Fruit fly (Drosophila melanogaster) whole organism, embryonic: ENCODE data around the gene Mvb12.

Experiments used
- ATbp ChIP-seq: fragments of 200-800 bp; sonication (Bioruptor generic); optimal IDR thresholded peaks from 2 replicates; lab custom pipeline; 2017; ENCODE audit warnings: missing biosample characterization, mild to moderate bottlenecking, missing genetic modification characterization, missing genetic modification reagents
- Atf3 ChIP-seq: fragments of 200-800 bp; sonication (Bioruptor generic); optimal IDR thresholded peaks from 3 replicates; lab custom pipeline; 2016; ENCODE audit warnings: missing biosample characterization, missing genetic modification characterization
- Bgb ChIP-seq: fragments of 200-800 bp; sonication (Bioruptor generic); IDR thresholded peaks from 2 replicates; pipeline ENCODE4 v1.3.6; 2022; ENCODE audit warnings: missing biosample characterization, missing genetic modification characterization; ENCODE audit not compliant: partially characterized antibody
- CG10267 ChIP-seq: fragments of 200-800 bp; sonication (Bioruptor generic); optimal IDR thresholded peaks from 2 replicates; lab custom pipeline; 2018; ENCODE audit warnings: missing biosample characterization, mild to moderate bottlenecking, missing genetic modification characterization, moderate library complexity
- CG10274 ChIP-seq: fragments of 200-800 bp; sonication (Bioruptor generic); optimal IDR thresholded peaks from 3 replicates; lab custom pipeline; 2017; ENCODE audit warnings: missing biosample characterization, mild to moderate bottlenecking, missing genetic modification characterization
- CG10321 ChIP-seq: fragments of 200-800 bp; sonication (Bioruptor generic); IDR thresholded peaks from 2 replicates; pipeline ENCODE4 v1.3.6; 2022; ENCODE audit warnings: missing biosample characterization, missing genetic modification characterization
- CG12659 ChIP-seq: fragments of 200-800 bp; sonication (Bioruptor generic); optimal IDR thresholded peaks from 3 replicates; lab custom pipeline; 2017; ENCODE audit warnings: mild to moderate bottlenecking, missing biosample characterization, missing genetic modification reagents, missing genetic modification characterization
- CG15011 ChIP-seq: fragments of 200-800 bp; sonication (Bioruptor generic); optimal IDR thresholded peaks from 3 replicates; lab custom pipeline; 2018; ENCODE audit warnings: missing biosample characterization, mild to moderate bottlenecking, missing genetic modification characterization
- CG15514 ChIP-seq: fragments of 200-800 bp; sonication (Bioruptor generic); optimal IDR thresholded peaks from 3 replicates; lab custom pipeline; 2017; ENCODE audit warnings: missing biosample characterization, missing genetic modification characterization, mild to moderate bottlenecking, moderate library complexity, missing genetic modification reagents
- CG17328 ChIP-seq: fragments of 200-800 bp; sonication (Bioruptor generic); IDR thresholded peaks from 2 replicates; pipeline ENCODE4 v1.3.6; 2022; ENCODE audit warnings: missing biosample characterization, missing genetic modification characterization
- CG17568 ChIP-seq: fragments of 200-800 bp; sonication (Bioruptor generic); optimal IDR thresholded peaks from 2 replicates; lab custom pipeline; 2018; ENCODE audit warnings: missing biosample characterization, mild to moderate bottlenecking, missing genetic modification characterization, moderate library complexity
- CG18476 ChIP-seq: fragments of 200-800 bp; sonication (Bioruptor generic); optimal IDR thresholded peaks from 2 replicates; lab custom pipeline; 2016; ENCODE audit warnings: missing biosample characterization, mild to moderate bottlenecking, missing genetic modification characterization
- CG2116 ChIP-seq: fragments of 200-800 bp; sonication (Bioruptor generic); optimal IDR thresholded peaks from 3 replicates; lab custom pipeline; 2018; ENCODE audit warnings: missing biosample characterization, mild to moderate bottlenecking, missing genetic modification characterization
- CG2199 ChIP-seq: fragments of 200-800 bp; sonication (Bioruptor generic); IDR thresholded peaks from 3 replicates; pipeline ENCODE4 v1.3.6; 2022; ENCODE audit warnings: missing biosample characterization, missing genetic modification characterization
- CG3281 ChIP-seq: fragments of 200-800 bp; sonication (Bioruptor generic); optimal IDR thresholded peaks from 3 replicates; lab custom pipeline; 2017; ENCODE audit warnings: missing biosample characterization, mild to moderate bottlenecking, missing genetic modification characterization
- CG33213 ChIP-seq: fragments of 200-800 bp; sonication (Bioruptor generic); optimal IDR thresholded peaks from 3 replicates; lab custom pipeline; 2016; ENCODE audit warnings: missing biosample characterization, missing genetic modification characterization
- CG3847 ChIP-seq: fragments of 200-800 bp; sonication (Bioruptor generic); IDR thresholded peaks from 2 replicates; pipeline ENCODE4 v1.3.6; 2022; ENCODE audit warnings: missing biosample characterization, missing genetic modification characterization
- CG7556 ChIP-seq: fragments of 200-800 bp; sonication (Bioruptor generic); optimal IDR thresholded peaks from 2 replicates; lab custom pipeline; 2017; ENCODE audit warnings: missing biosample characterization, mild to moderate bottlenecking, missing genetic modification characterization
- CG7963 ChIP-seq: fragments of 200-800 bp; sonication (Bioruptor generic); IDR thresholded peaks from 3 replicates; pipeline ENCODE4 v1.3.6; 2022; ENCODE audit warnings: missing biosample characterization, missing genetic modification characterization; ENCODE audit not compliant: partially characterized antibody
- CG8089 ChIP-seq: fragments of 200-800 bp; sonication (Bioruptor generic); optimal IDR thresholded peaks from 3 replicates; lab custom pipeline; 2016; ENCODE audit warnings: missing biosample characterization, missing genetic modification characterization
- CTCF ChIP-seq: fragments of 200-800 bp; sonication (Bioruptor generic); optimal IDR thresholded peaks from 2 replicates; lab custom pipeline; 2017; ENCODE audit warnings: missing biosample characterization, mild to moderate bottlenecking, missing genetic modification characterization, moderate library complexity
- Dek ChIP-seq: fragments of 200-800 bp; sonication (Bioruptor generic); optimal IDR thresholded peaks from 3 replicates; lab custom pipeline; 2019; ENCODE audit warnings: missing biosample characterization, mild to moderate bottlenecking, missing genetic modification characterization, moderate library complexity
- Hmr ChIP-seq: fragments of 200-800 bp; sonication (Bioruptor generic); optimal IDR thresholded peaks from 3 replicates; lab custom pipeline; 2017; ENCODE audit warnings: mild to moderate bottlenecking, missing biosample characterization, missing genetic modification reagents, missing genetic modification characterization
- Med ChIP-seq: fragments of 200-800 bp; sonication (Bioruptor generic); peaks from one replicate; lab custom pipeline; 2016; ENCODE audit warnings: missing biosample characterization, missing genetic modification characterization, mild to moderate bottlenecking, inconsistent platforms, moderate library complexity
- Myb ChIP-seq: fragments of 200-800 bp; sonication (Bioruptor generic); optimal IDR thresholded peaks from 2 replicates; lab custom pipeline; 2016; ENCODE audit warnings: missing biosample characterization, missing genetic modification characterization
- Nf-YC ChIP-seq: fragments of 200-800 bp; optimal IDR thresholded peaks from 3 replicates; lab custom pipeline; 2019; ENCODE audit warnings: missing biosample characterization, mild to moderate bottlenecking, missing genetic modification characterization, moderate library complexity
- Opbp ChIP-seq: fragments of 200-800 bp; sonication (Bioruptor generic); IDR thresholded peaks from 3 replicates; pipeline ENCODE4 v1.3.6; 2022; ENCODE audit warnings: missing biosample characterization, missing genetic modification characterization; ENCODE audit not compliant: partially characterized antibody
- PHDP ChIP-seq: fragments of 200-800 bp; sonication (Bioruptor generic); optimal IDR thresholded peaks from 3 replicates; lab custom pipeline; 2018; ENCODE audit warnings: missing biosample characterization, mild to moderate bottlenecking, missing genetic modification characterization, moderate library complexity
- Scr ChIP-seq: fragments of 200-800 bp; sonication (Bioruptor generic); IDR thresholded peaks from 2 replicates; pipeline ENCODE4 v1.3.6; 2022; ENCODE audit warnings: missing biosample characterization, missing genetic modification characterization; ENCODE audit not compliant: partially characterized antibody
- Sin3A ChIP-seq: fragments of >200 bp; optimal IDR thresholded peaks from 2 replicates; lab custom pipeline; 2018
- Sox100B ChIP-seq: fragments of 200-800 bp; sonication (Bioruptor generic); optimal IDR thresholded peaks from 3 replicates; lab custom pipeline; 2018; ENCODE audit warnings: missing biosample characterization, mild to moderate bottlenecking, missing genetic modification characterization
- bsh ChIP-seq, 2 experiments: fragments of 200-800 bp; sonication (Bioruptor generic); optimal IDR thresholded peaks; 2 replicates each; lab custom pipeline; 2017 to 2018; ENCODE audit warnings: mild to moderate bottlenecking in 2 of 2, missing biosample characterization in 2 of 2, missing genetic modification characterization in 2 of 2, moderate library complexity in 1 of 2
- ci ChIP-seq: fragments of 200-800 bp; sonication (Bioruptor generic); IDR thresholded peaks from 3 replicates; pipeline ENCODE4 v1.3.6; 2022; ENCODE audit warnings: missing biosample characterization, missing genetic modification characterization
- ems ChIP-seq: fragments of 200-800 bp; sonication (Bioruptor generic); optimal IDR thresholded peaks from 3 replicates; lab custom pipeline; 2016; ENCODE audit warnings: missing biosample characterization, missing genetic modification characterization
- gfzf ChIP-seq: fragments of 200-800 bp; sonication (Bioruptor generic); optimal IDR thresholded peaks from 2 replicates; lab custom pipeline; 2016; ENCODE audit warnings: missing biosample characterization, mild to moderate bottlenecking, missing genetic modification characterization, moderate library complexity
- hbn ChIP-seq: fragments of 200-800 bp; sonication (Bioruptor generic); IDR thresholded peaks from 2 replicates; pipeline ENCODE4 v1.3.6; 2022; ENCODE audit warnings: missing biosample characterization, missing genetic modification characterization; ENCODE audit not compliant: partially characterized antibody
- her ChIP-seq: fragments of 200-800 bp; sonication (Bioruptor generic); optimal IDR thresholded peaks from 2 replicates; lab custom pipeline; 2016; ENCODE audit warnings: missing biosample characterization, missing genetic modification characterization
- hth ChIP-seq: fragments of >200 bp; optimal IDR thresholded peaks from 2 replicates; lab custom pipeline; 2017; ENCODE audit warnings: inconsistent platforms
- ind ChIP-seq: fragments of 200-800 bp; sonication (Bioruptor generic); optimal IDR thresholded peaks from 3 replicates; lab custom pipeline; 2016; ENCODE audit warnings: missing biosample characterization, missing genetic modification characterization
- insv ChIP-seq, 2 experiments: fragments of 200-800 bp; sonication (Bioruptor generic); optimal IDR thresholded peaks; 3 replicates each; lab custom pipeline; 2016 to 2018; ENCODE audit warnings: missing biosample characterization in 2 of 2, missing genetic modification characterization in 2 of 2
- ken ChIP-seq: fragments of 200-800 bp; sonication (Bioruptor generic); IDR thresholded peaks from 3 replicates; pipeline ENCODE4 v1.3.6; 2022; ENCODE audit warnings: missing biosample characterization, missing genetic modification characterization
- lola ChIP-seq, 3 experiments: fragments of >200 bp in 2 of 3; fragments of 200-800 bp in 1 of 3; sonication (Bioruptor generic) in 1 of 3; optimal IDR thresholded peaks; 2 replicates each; lab custom pipeline; 2017 to 2019; ENCODE audit warnings: missing biosample characterization in 3 of 3, missing genetic modification characterization in 3 of 3, mild to moderate bottlenecking in 1 of 3, moderate library complexity in 1 of 3
- oc ChIP-seq: fragments of 200-800 bp; sonication (Bioruptor generic); optimal IDR thresholded peaks from 2 replicates; lab custom pipeline; 2018; ENCODE audit warnings: missing biosample characterization, mild to moderate bottlenecking, missing genetic modification characterization, moderate library complexity
- pan ChIP-seq, 4 experiments: fragments of >200 bp in 3 of 4; fragments of 200-800 bp in 1 of 4; sonication (Bioruptor generic) in 1 of 4; optimal IDR thresholded peaks in 3 of 4; IDR thresholded peaks in 1 of 4; 2 replicates each; pipeline versions ENCODE4 v1.3.6 to Lab custom; 2017 to 2022; ENCODE audit warnings: missing biosample characterization in 2 of 4, missing genetic modification characterization in 2 of 4, mixed read lengths in 1 of 4
- pita ChIP-seq: fragments of 200-800 bp; sonication (Bioruptor generic); optimal IDR thresholded peaks from 2 replicates; lab custom pipeline; 2017; ENCODE audit warnings: missing biosample characterization, mild to moderate bottlenecking, missing genetic modification characterization
- sens ChIP-seq: fragments of 200-800 bp; sonication (Bioruptor generic); peaks from one replicate; lab custom pipeline; 2016; ENCODE audit warnings: missing biosample characterization, missing genetic modification characterization
- seq ChIP-seq: fragments of 200-800 bp; sonication (Bioruptor generic); IDR thresholded peaks from 2 replicates; pipeline ENCODE4 v1.3.6; 2022; ENCODE audit warnings: missing biosample characterization, missing genetic modification characterization
- zfh1 ChIP-seq: fragments of 200-800 bp; sonication (Bioruptor generic); IDR thresholded peaks from 3 replicates; pipeline ENCODE4 v1.3.6; 2022; ENCODE audit warnings: missing biosample characterization, missing genetic modification characterization

The Mvb12 gene

dm6 chrX:18136910-18137849 lies 36.1 kb upstream of the Mvb12 start, which contains the start of gene ari-1 (continued):
- TF ChIP-seq Bgb (GFP tag; lab: Robert Waterston, UW) (peak; percentile 60; the same call in 1 of the 2 replicates), CG7963 (GFP tag; lab: Robert Waterston, UW) (0 out of 3 replicates have a peak, but pooled peaks have one; percentile 29), Sin3A (lab: Kevin White, UChicago) (peak; percentile 57), her (GFP tag; lab: Kevin White, UChicago) (no peak), CG10274 (no peak), oc (tag; lab: Kevin White, UChicago) (no peak), CG10267 (tag; lab: Kevin White, UChicago) (peak; percentile 40), zfh1 (GFP tag; lab: Robert Waterston, UW) (no peak), gfzf (GFP tag; lab: Kevin White, UChicago) (peak; percentile 82), ATbp (GFP tag; lab: Kevin White, UChicago) (peak; percentile 35), CG7556 (GFP tag; lab: Kevin White, UChicago) (no peak), ems (GFP tag; lab: Kevin White, UChicago) (no peak), Dek (tag; lab: Kevin White, UChicago) (no peak), Scr (peak; percentile 19; the same call in 1 of the 2 replicates), sens (peak; percentile 66), Nf-YC (tag; lab: Kevin White, UChicago) (peak; percentile 12), hth (no peak), CG18476 (GFP tag; lab: Kevin White, UChicago) (no peak), CG15514 (GFP tag; lab: Kevin White, UChicago) (peak; percentile 57), Sox100B (GFP tag; lab: Kevin White, UChicago) (no peak), CG33213 (GFP tag; lab: Kevin White, UChicago) (peak; percentile 41), Opbp (GFP tag; lab: Robert Waterston, UW) (peak; percentile 46; the same call in 1 of the 3 replicates), CTCF (no peak), CG10321 (GFP tag; lab: Robert Waterston, UW) (no peak), CG3847 (GFP tag; lab: Robert Waterston, UW) (no peak), CG2199 (no peak), lola (GFP tag; optimal IDR thresholded peaks at IDR 0.05; lab: Kevin White, UChicago) (peak in 1 of 3 experiments; percentile 45), CG8089 (GFP tag; lab: Kevin White, UChicago) (no peak), CG12659 (GFP tag; lab: Kevin White, UChicago) (peak; percentile 31)

- TF ChIP-seq Hmr, result no peak
- TF ChIP-seq Med, result peak; percentile 69
- TF ChIP-seq ci (GFP tag; lab: Robert Waterston, UW), result 0 out of 3 replicates have a peak, but pooled peaks have one; percentile 46
- no peak for TF ChIP-seq bsh (GFP tag; optimal IDR thresholded peaks at IDR 0.05; lab: Kevin White, UChicago)
- TF ChIP-seq pan (optimal IDR thresholded peaks at IDR 0.05; lab: Kevin White, UChicago), result no peak
- TF ChIP-seq pan (GFP tag; optimal IDR thresholded peaks at IDR 0.05 in 1 of 2, IDR thresholded peaks at IDR 0.05 in 1 of 2), result peak in 1 of 2 experiments; percentile 63
- no peak for TF ChIP-seq PHDP (tag; lab: Kevin White, UChicago)
- TF ChIP-seq pita (GFP tag; lab: Kevin White, UChicago), result no peak
- TF ChIP-seq ind, result peak; percentile 2
- TF ChIP-seq CG3281 (GFP tag; lab: Kevin White, UChicago), result no peak
- no peak for TF ChIP-seq insv (GFP tag; optimal IDR thresholded peaks at IDR 0.05; lab: Kevin White, UChicago)
- peak; percentile 37 for TF ChIP-seq sens
- no peak for TF ChIP-seq CG2116
- TF ChIP-seq Atf3, result no peak
- no peak for TF ChIP-seq CG17568 (GFP tag; lab: Kevin White, UChicago)
- TF ChIP-seq CG17328 (GFP tag; lab: Robert Waterston, UW), result peak; percentile 44; the same call in 1 of the 2 replicates
- no peak for TF ChIP-seq hbn
- TF ChIP-seq seq (GFP tag; lab: Robert Waterston, UW), result no peak
- TF ChIP-seq ken, result 0 out of 3 replicates have a peak, but pooled peaks have one; percentile 29
- TF ChIP-seq Myb (GFP tag; lab: Kevin White, UChicago), result peak; percentile 7
- no peak for TF ChIP-seq CG15011 (GFP tag; lab: Kevin White, UChicago)
Measured at dm6 chrX:18136059-18136458, 34.9 kb upstream of the Mvb12 start.
